Fruit fly (Drosophila melanogaster) whole organism, adult: ENCODE results near the gene fz2.

Experiments used
- CG12768 ChIP-seq: fragments of 200-800 bp; sonication (Bioruptor generic); optimal IDR thresholded peaks from 2 replicates; lab custom pipeline; 2017; ENCODE audit warnings: missing biosample characterization, missing genetic modification characterization, mild to moderate bottlenecking, moderate library complexity, missing genetic modification reagents
- CG7045 ChIP-seq: fragments of 200-800 bp; sonication (Bioruptor generic); optimal IDR thresholded peaks from 2 replicates; lab custom pipeline; 2017; ENCODE audit warnings: missing biosample characterization, mild to moderate bottlenecking, missing genetic modification characterization
- Hr96 ChIP-seq: fragments of 200-800 bp; sonication (Bioruptor generic); optimal IDR thresholded peaks from 2 replicates; lab custom pipeline; 2016; ENCODE audit warnings: missing biosample characterization, missing genetic modification characterization
- bab1 ChIP-seq: fragments of 200-800 bp; sonication (Bioruptor generic); optimal IDR thresholded peaks from 3 replicates; lab custom pipeline; 2019; ENCODE audit warnings: missing biosample characterization, mild to moderate bottlenecking, missing genetic modification characterization, moderate library complexity
- cic ChIP-seq: fragments of 200-800 bp; sonication (Bioruptor generic); optimal IDR thresholded peaks from 2 replicates; lab custom pipeline; 2017; ENCODE audit warnings: missing biosample characterization, mild to moderate bottlenecking, missing genetic modification characterization, moderate library complexity
- cnc ChIP-seq, 2 experiments: fragments of >200 bp; optimal IDR thresholded peaks; 2 replicates each; lab custom pipeline; 2017
- toe ChIP-seq: fragments of 200-800 bp; sonication (Bioruptor generic); optimal IDR thresholded peaks from 2 replicates; lab custom pipeline; 2016; ENCODE audit warnings: missing biosample characterization, missing genetic modification characterization

dm6 chr3L:19100188-19100587, 135.0 kb downstream of the fz2 start, which contains the start of gene Gem2:
- TF ChIP-seq Hr96 (GFP tag; lab: Kevin White, UChicago) (no peak), toe (no peak), cnc (optimal IDR thresholded peaks at IDR 0.05; lab: Kevin White, UChicago) (no peak), bab1 (GFP tag; lab: Kevin White, UChicago) (no peak), cic (GFP tag; lab: Kevin White, UChicago) (no peak), CG7045 (GFP tag; lab: Kevin White, UChicago) (no peak), CG12768 (no peak)
